Worm (Caenorhabditis elegans) whole organism, L1 larva: ENCODE data around the gene col-96.

ENCODE experiments used
- alr-1 ChIP-seq: fragments of 200-800 bp; sonication (Bioruptor generic); optimal IDR thresholded peaks from 2 replicates; lab custom pipeline; 2018; ENCODE audit warnings: borderline replicate concordance, mild to moderate bottlenecking, missing genetic modification characterization, missing compliant biosample characterization
- egl-27 ChIP-seq, 2 experiments: fragments of 150-350 bp in 1 of 2; sonication (generic microtip); optimal IDR thresholded peaks; 3 replicates each; lab custom pipeline; 2017 to 2018; ENCODE audit warnings: missing biosample characterization in 2 of 2, missing genetic modification characterization in 2 of 2, missing genetic modification reagents in 2 of 2
- unc-130 ChIP-seq: fragments of 150-350 bp; optimal IDR thresholded peaks from 2 replicates; lab custom pipeline; 2017; ENCODE audit warnings: missing biosample characterization, missing genetic modification characterization, inconsistent platforms

- TF ChIP-seq unc-130 (tag; lab: Kevin White, UChicago) (no peak), alr-1 (no peak), egl-27 (tag; optimal IDR thresholded peaks at IDR 0.05; lab: Kevin White, UChicago) (no peak)
These were observed 31.0 kb upstream of the col-96 start, which contains the start of gene sup-1 for ce11 chrIII:11737527-11737926.
